Fruit fly (Drosophila melanogaster) whole organism, embryonic: ENCODE results near the gene trus.

Experiments used
- Atf3 ChIP-seq: fragments of 200-800 bp; sonication (Bioruptor generic); optimal IDR thresholded peaks from 3 replicates; lab custom pipeline; 2016; ENCODE audit warnings: missing biosample characterization, missing genetic modification characterization
- BtbVII ChIP-seq: fragments of 200-800 bp; sonication (Bioruptor generic); optimal IDR thresholded peaks from 3 replicates; lab custom pipeline; 2017; ENCODE audit warnings: missing biosample characterization, mild to moderate bottlenecking, missing genetic modification characterization
- CG10543 ChIP-seq: fragments of 200-800 bp; sonication (Bioruptor generic); optimal IDR thresholded peaks from 3 replicates; lab custom pipeline; 2017; ENCODE audit warnings: missing biosample characterization, mild to moderate bottlenecking, missing genetic modification characterization, moderate library complexity
- CG12236 ChIP-seq: fragments of 200-800 bp; sonication (Bioruptor generic); optimal IDR thresholded peaks from 2 replicates; lab custom pipeline; 2016; ENCODE audit warnings: missing biosample characterization, missing genetic modification characterization
- CG12299 ChIP-seq: fragments of 200-800 bp; sonication (Bioruptor generic); optimal IDR thresholded peaks from 2 replicates; lab custom pipeline; 2018; ENCODE audit warnings: missing biosample characterization, mild to moderate bottlenecking, missing genetic modification characterization
- CG1233 ChIP-seq: fragments of 200-800 bp; sonication (Bioruptor generic); optimal IDR thresholded peaks from 4 replicates; lab custom pipeline; 2018; ENCODE audit warnings: missing biosample characterization, mild to moderate bottlenecking, missing genetic modification characterization
- CG13424 ChIP-seq: fragments of 200-800 bp; sonication (Bioruptor generic); optimal IDR thresholded peaks from 2 replicates; lab custom pipeline; 2019; ENCODE audit warnings: missing biosample characterization, mild to moderate bottlenecking, missing genetic modification characterization, moderate library complexity
- CG14050 ChIP-seq: fragments of 200-800 bp; sonication (Bioruptor generic); IDR thresholded peaks from 3 replicates; pipeline ENCODE4 v1.3.6; 2022; ENCODE audit warnings: missing biosample characterization, missing genetic modification characterization
- CG14710 ChIP-seq: fragments of 200-800 bp; sonication (Bioruptor generic); optimal IDR thresholded peaks from 3 replicates; lab custom pipeline; 2019; ENCODE audit warnings: missing biosample characterization, mild to moderate bottlenecking, missing genetic modification characterization, moderate library complexity
- CG17359 ChIP-seq: fragments of 200-800 bp; sonication (Bioruptor generic); optimal IDR thresholded peaks from 3 replicates; lab custom pipeline; 2018; ENCODE audit warnings: missing biosample characterization, mild to moderate bottlenecking, missing genetic modification characterization, moderate library complexity
- CG17568 ChIP-seq: fragments of 200-800 bp; sonication (Bioruptor generic); optimal IDR thresholded peaks from 2 replicates; lab custom pipeline; 2018; ENCODE audit warnings: missing biosample characterization, mild to moderate bottlenecking, missing genetic modification characterization, moderate library complexity
- CG18011 ChIP-seq: fragments of 200-800 bp; sonication (Bioruptor generic); optimal IDR thresholded peaks from 2 replicates; lab custom pipeline; 2017; ENCODE audit warnings: missing biosample characterization, missing genetic modification characterization, mild to moderate bottlenecking, moderate library complexity, missing genotype
- CG2120 ChIP-seq: fragments of 200-800 bp; sonication (Bioruptor generic); optimal IDR thresholded peaks from 3 replicates; lab custom pipeline; 2016; ENCODE audit warnings: missing biosample characterization, missing genetic modification characterization
- CG2678 ChIP-seq: fragments of 200-800 bp; sonication (Bioruptor generic); optimal IDR thresholded peaks from 3 replicates; lab custom pipeline; 2019; ENCODE audit warnings: missing biosample characterization, mild to moderate bottlenecking, missing genetic modification characterization, moderate library complexity
- CG2875 ChIP-seq: fragments of 200-800 bp; sonication (Bioruptor generic); optimal IDR thresholded peaks from 2 replicates; lab custom pipeline; 2017; ENCODE audit warnings: missing biosample characterization, mild to moderate bottlenecking, missing genetic modification characterization, missing genetic modification reagents
- CG31441 ChIP-seq: fragments of 200-800 bp; sonication (Bioruptor generic); IDR thresholded peaks from 2 replicates; pipeline ENCODE4 v1.3.6; 2022; ENCODE audit warnings: missing biosample characterization, missing genetic modification characterization
- CG3163 ChIP-seq: fragments of 200-800 bp; sonication (Bioruptor generic); optimal IDR thresholded peaks from 3 replicates; lab custom pipeline; 2016; ENCODE audit warnings: missing biosample characterization, missing genetic modification characterization
- CG34376 ChIP-seq: fragments of 200-800 bp; sonication (Bioruptor generic); optimal IDR thresholded peaks from 2 replicates; lab custom pipeline; 2018; ENCODE audit warnings: missing biosample characterization, mild to moderate bottlenecking, missing genetic modification characterization
- CG34422 ChIP-seq: fragments of 200-800 bp; sonication (Bioruptor generic); IDR thresholded peaks from 3 replicates; pipeline ENCODE4 v1.3.6; 2022; ENCODE audit warnings: missing biosample characterization, missing genetic modification characterization
- CG5180 ChIP-seq: fragments of 200-800 bp; sonication (Bioruptor generic); optimal IDR thresholded peaks from 3 replicates; lab custom pipeline; 2017; ENCODE audit warnings: missing biosample characterization, missing genetic modification characterization, mild to moderate bottlenecking, moderate library complexity, missing genetic modification reagents
- CG7372 ChIP-seq: fragments of 200-800 bp; sonication (Bioruptor generic); IDR thresholded peaks from 2 replicates; pipeline ENCODE4 v1.3.6; 2022; ENCODE audit warnings: missing biosample characterization, missing genetic modification characterization
- CG9817 ChIP-seq: fragments of 200-800 bp; sonication (Bioruptor generic); optimal IDR thresholded peaks from 2 replicates; lab custom pipeline; 2018; ENCODE audit warnings: missing biosample characterization, mild to moderate bottlenecking, missing genetic modification characterization, moderate library complexity
- Camta ChIP-seq: fragments of 200-800 bp; sonication (Bioruptor generic); optimal IDR thresholded peaks from 2 replicates; lab custom pipeline; 2016; ENCODE audit warnings: missing biosample characterization, missing genetic modification characterization
- Dip3 ChIP-seq: fragments of 200-800 bp; sonication (Bioruptor generic); optimal IDR thresholded peaks from 3 replicates; lab custom pipeline; 2016; ENCODE audit warnings: missing biosample characterization, missing genetic modification characterization
- Elba2 ChIP-seq: fragments of 200-800 bp; sonication (Bioruptor generic); optimal IDR thresholded peaks from 3 replicates; lab custom pipeline; 2016; ENCODE audit warnings: missing biosample characterization, missing genetic modification characterization
- Gug ChIP-seq: fragments of 200-800 bp; sonication (Bioruptor generic); IDR thresholded peaks from 4 replicates; pipeline ENCODE4 v1.3.6; 2022; ENCODE audit warnings: missing biosample characterization, missing genetic modification characterization
- MESR4 ChIP-seq: fragments of 200-800 bp; sonication (Bioruptor generic); optimal IDR thresholded peaks from 2 replicates; lab custom pipeline; 2018; ENCODE audit warnings: missing biosample characterization, mild to moderate bottlenecking, missing genetic modification characterization, moderate library complexity
- Med ChIP-seq: fragments of 200-800 bp; sonication (Bioruptor generic); peaks from one replicate; lab custom pipeline; 2016; ENCODE audit warnings: missing biosample characterization, missing genetic modification characterization, mild to moderate bottlenecking, inconsistent platforms, moderate library complexity
- NFAT ChIP-seq: fragments of 200-800 bp; sonication (Bioruptor generic); IDR thresholded peaks from 2 replicates; pipeline ENCODE4 v1.3.6; 2022; ENCODE audit warnings: missing biosample characterization, missing genetic modification characterization
- NfI ChIP-seq: fragments of 200-800 bp; sonication (Bioruptor generic); optimal IDR thresholded peaks from 3 replicates; lab custom pipeline; 2018; ENCODE audit warnings: missing biosample characterization, mild to moderate bottlenecking, missing genetic modification characterization, moderate library complexity
- Vsx1 ChIP-seq: fragments of 200-800 bp; sonication (Bioruptor generic); optimal IDR thresholded peaks from 2 replicates; lab custom pipeline; 2017; ENCODE audit warnings: missing biosample characterization, mild to moderate bottlenecking, missing genetic modification characterization, missing genetic modification reagents
- YL-1 ChIP-seq: fragments of 200-800 bp; sonication (Bioruptor generic); optimal IDR thresholded peaks from 3 replicates; lab custom pipeline; 2017; ENCODE audit warnings: missing biosample characterization, mild to moderate bottlenecking, missing genetic modification characterization
- amos ChIP-seq: fragments of 200-800 bp; sonication (Bioruptor generic); IDR thresholded peaks from 2 replicates; pipeline ENCODE4 v1.3.6; 2022; ENCODE audit warnings: missing biosample characterization, missing genetic modification characterization; ENCODE audit not compliant: partially characterized antibody
- ato ChIP-seq: fragments of 200-800 bp; sonication (Bioruptor generic); IDR thresholded peaks from 2 replicates; pipeline ENCODE4 v1.3.6; 2022; ENCODE audit warnings: missing biosample characterization, missing genetic modification characterization; ENCODE audit not compliant: partially characterized antibody
- en ChIP-seq: fragments of 200-800 bp; sonication (Bioruptor generic); optimal IDR thresholded peaks from 2 replicates; lab custom pipeline; 2016; ENCODE audit warnings: missing biosample characterization, missing genetic modification characterization
- exex ChIP-seq: fragments of 200-800 bp; sonication (Bioruptor generic); optimal IDR thresholded peaks from 4 replicates; lab custom pipeline; 2018; ENCODE audit warnings: missing biosample characterization, mild to moderate bottlenecking, missing genetic modification characterization, moderate library complexity
- ftz-f1 ChIP-seq: fragments of 200-800 bp; sonication (Bioruptor generic); optimal IDR thresholded peaks from 2 replicates; lab custom pipeline; 2016; ENCODE audit warnings: missing biosample characterization, missing genetic modification characterization
- hbn ChIP-seq: fragments of 200-800 bp; sonication (Bioruptor generic); IDR thresholded peaks from 2 replicates; pipeline ENCODE4 v1.3.6; 2022; ENCODE audit warnings: missing biosample characterization, missing genetic modification characterization; ENCODE audit not compliant: partially characterized antibody
- jigr1 ChIP-seq: fragments of 200-800 bp; sonication (Bioruptor generic); IDR thresholded peaks from 3 replicates; pipeline ENCODE4 v1.3.6; 2022; ENCODE audit warnings: missing biosample characterization, missing genetic modification characterization
- luna ChIP-seq: fragments of 200-800 bp; sonication (Bioruptor generic); optimal IDR thresholded peaks from 2 replicates; lab custom pipeline; 2016; ENCODE audit warnings: missing biosample characterization, missing genetic modification characterization
- mld ChIP-seq: fragments of 200-800 bp; sonication (Bioruptor generic); IDR thresholded peaks from 3 replicates; pipeline ENCODE4 v1.3.6; 2022; ENCODE audit warnings: missing biosample characterization, missing genetic modification characterization; ENCODE audit not compliant: partially characterized antibody
- org-1 ChIP-seq: fragments of 200-800 bp; sonication (Bioruptor generic); optimal IDR thresholded peaks from 2 replicates; lab custom pipeline; 2017; ENCODE audit warnings: missing biosample characterization, missing genetic modification characterization
- otp ChIP-seq: fragments of 200-800 bp; sonication (Bioruptor generic); IDR thresholded peaks from 3 replicates; pipeline ENCODE4, ENCODE4 v1.3.6; 2022; ENCODE audit warnings: missing biosample characterization, missing genetic modification characterization
- prd ChIP-seq, 3 experiments: fragments of >200 bp in 2 of 3; fragments of 200-800 bp in 1 of 3; sonication (Bioruptor generic) in 1 of 3; optimal IDR thresholded peaks in 2 of 3; IDR thresholded peaks in 1 of 3; 2 replicates in 2 of 3; 3 replicates in 1 of 3; pipeline versions ENCODE4 v1.3.6 to Lab custom; 2017 to 2022; ENCODE audit warnings: missing biosample characterization in 1 of 3, missing genetic modification characterization in 1 of 3
- slbo ChIP-seq: fragments of 200-800 bp; sonication (Bioruptor generic); IDR thresholded peaks from 2 replicates; pipeline ENCODE4 v1.3.6; 2022; ENCODE audit warnings: missing biosample characterization, missing genetic modification characterization
- sug ChIP-seq: fragments of 200-800 bp; optimal IDR thresholded peaks from 2 replicates; lab custom pipeline; 2019; ENCODE audit warnings: missing biosample characterization, mild to moderate bottlenecking, missing genetic modification characterization, moderate library complexity
- toy ChIP-seq: fragments of 200-800 bp; sonication (Bioruptor generic); IDR thresholded peaks from 2 replicates; pipeline ENCODE4 v1.3.6; 2022; ENCODE audit warnings: missing biosample characterization, missing genetic modification characterization
- twi ChIP-seq: fragments of 200-800 bp; optimal IDR thresholded peaks from 2 replicates; lab custom pipeline; 2019; ENCODE audit warnings: missing biosample characterization, mild to moderate bottlenecking, missing genetic modification characterization, moderate library complexity
- vvl ChIP-seq: fragments of 200-800 bp; sonication (Bioruptor generic); IDR thresholded peaks from 2 replicates; pipeline ENCODE4 v1.3.6; 2022; ENCODE audit warnings: missing biosample characterization, missing genetic modification characterization
- wek ChIP-seq: fragments of 200-800 bp; sonication (Bioruptor generic); optimal IDR thresholded peaks from 3 replicates; lab custom pipeline; 2018; ENCODE audit warnings: missing biosample characterization, mild to moderate bottlenecking, missing genetic modification characterization, moderate library complexity
- zfh2 ChIP-seq: fragments of 200-800 bp; sonication (Bioruptor generic); optimal IDR thresholded peaks from 2 replicates; lab custom pipeline; 2016; ENCODE audit warnings: missing biosample characterization, missing genetic modification characterization

trus gene

DNA sequence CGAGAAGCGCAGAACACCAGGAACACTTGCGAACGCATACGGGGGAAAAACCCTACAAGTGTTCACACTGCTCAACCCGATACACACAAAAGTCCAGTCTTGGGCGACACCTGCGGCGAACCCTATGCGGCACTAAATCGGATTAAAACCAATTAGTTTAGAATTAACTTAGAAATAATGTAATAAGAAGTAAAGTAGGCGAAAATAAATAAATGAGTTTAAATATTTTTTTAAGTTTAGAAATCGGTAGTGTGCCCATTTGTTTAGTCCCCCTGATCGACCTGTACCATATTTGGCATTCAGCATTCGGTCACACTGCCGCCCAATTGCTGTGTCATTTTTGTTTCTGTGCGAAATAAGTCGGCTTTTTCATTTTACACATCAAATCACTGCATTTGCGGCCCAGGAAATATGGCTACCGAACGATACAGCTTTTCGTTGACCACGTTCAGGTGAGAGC is 25.3 kb upstream of the trus start, which contains the start of gene Prosalpha2 (continued):
- TF ChIP-seq prd (optimal IDR thresholded peaks at IDR 0.05; lab: Kevin White, UChicago) (no peak), prd (GFP tag; IDR thresholded peaks at IDR 0.05; lab: Robert Waterston, UW) (no peak), Dip3 (GFP tag; lab: Kevin White, UChicago) (no peak), CG7372 (no peak), hbn (no peak), CG2120 (GFP tag; lab: Kevin White, UChicago) (peak; percentile 52), ftz-f1 (GFP tag; lab: Kevin White, UChicago) (no peak), jigr1 (GFP tag; lab: Robert Waterston, UW) (no peak; the same call in 2 of the 3 replicates), MESR4 (GFP tag; lab: Kevin White, UChicago) (peak; percentile 66), YL-1 (GFP tag; lab: Kevin White, UChicago) (peak; percentile 53), CG17359 (tag; lab: Kevin White, UChicago) (no peak), CG34376 (no peak), CG13424 (tag; lab: Kevin White, UChicago) (peak; percentile 20), vvl (GFP tag; lab: Robert Waterston, UW) (no peak), Camta (no peak), slbo (GFP tag; lab: Robert Waterston, UW) (peak; percentile 39), CG2678 (tag; lab: Kevin White, UChicago) (no peak), otp (no peak), wek (no peak), zfh2 (GFP tag; lab: Kevin White, UChicago) (no peak), CG12299 (tag; lab: Kevin White, UChicago) (no peak), twi (tag; lab: Kevin White, UChicago) (no peak), exex (tag; lab: Kevin White, UChicago) (no peak), CG17568 (GFP tag; lab: Kevin White, UChicago) (no peak), org-1 (GFP tag; lab: Kevin White, UChicago) (no peak), Vsx1 (GFP tag; lab: Kevin White, UChicago) (no peak), CG18011 (no peak), CG14710 (tag; lab: Kevin White, UChicago) (peak; percentile 80), CG34422 (GFP tag; lab: Robert Waterston, UW) (no peak), en (no peak), CG1233 (GFP tag; lab: Kevin White, UChicago) (no peak), toy (GFP tag; lab: Robert Waterston, UW) (no peak), CG5180 (GFP tag; lab: Kevin White, UChicago) (no peak), NFAT (GFP tag; lab: Robert Waterston, UW) (no peak), Atf3 (GFP tag; lab: Kevin White, UChicago) (no peak), CG10543 (GFP tag; lab: Kevin White, UChicago) (no peak)

DNA sequence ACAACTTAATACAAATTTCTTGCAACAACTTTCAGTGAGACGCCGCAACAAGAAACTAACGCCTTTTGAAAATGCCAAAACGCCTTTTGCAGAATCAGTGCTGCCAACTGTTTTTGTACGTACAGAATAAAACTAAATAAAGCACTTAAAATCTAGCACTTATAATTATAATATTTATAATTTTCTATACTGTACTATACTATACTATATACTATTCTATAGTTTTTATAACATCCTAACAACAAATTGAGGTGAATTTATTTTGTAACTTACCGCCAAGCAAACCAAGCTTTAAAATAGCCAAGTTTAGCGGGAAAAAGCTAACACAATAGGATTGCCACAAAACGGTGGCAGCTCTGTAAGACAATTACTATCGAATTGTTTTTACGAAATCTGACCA is 22.6 kb upstream of the trus start, which contains the start of the genes Aos1 and Srlp:
Aos1 (minus strand) TSS at position 59 of the 400 bp plus-strand sequence.
Srlp (plus strand) TSS at position 335 of the 400 bp plus-strand sequence.
- TF ChIP-seq toy (GFP tag; lab: Robert Waterston, UW) (no peak), Med (GFP tag; lab: Kevin White, UChicago) (peak; percentile 52), CG14050 (GFP tag; lab: Robert Waterston, UW) (no peak), luna (GFP tag; lab: Kevin White, UChicago) (no peak), CG2875 (GFP tag; lab: Kevin White, UChicago) (no peak), CG3163 (no peak), CG9817 (tag; lab: Kevin White, UChicago) (peak; percentile 69), ato (GFP tag; lab: Robert Waterston, UW) (no peak), BtbVII (GFP tag; lab: Kevin White, UChicago) (no peak), mld (GFP tag; lab: Robert Waterston, UW) (no peak), CG12236 (GFP tag; lab: Kevin White, UChicago) (no peak), CG31441 (GFP tag; lab: Robert Waterston, UW) (no peak; the same call in 1 of the 2 replicates), Gug (GFP tag; lab: Robert Waterston, UW) (peak; percentile 1; the same call in 1 of the 4 replicates), amos (GFP tag; lab: Robert Waterston, UW) (peak; percentile 12; the same call in 1 of the 2 replicates), Elba2 (GFP tag; lab: Kevin White, UChicago) (peak; percentile 37), Atf3 (GFP tag; lab: Kevin White, UChicago) (no peak), sug (tag; lab: Kevin White, UChicago) (peak; percentile 79), NfI (GFP tag; lab: Kevin White, UChicago) (peak; percentile 46)
